Fruit fly (Drosophila melanogaster) whole organism, adult: ENCODE results near the gene CG46439.

Source experiments
- CG11617 ChIP-seq: fragments of 200-800 bp; sonication (Bioruptor generic); optimal IDR thresholded peaks from 2 replicates; lab custom pipeline; 2017; ENCODE audit warnings: mild to moderate bottlenecking, missing biosample characterization, missing genetic modification reagents, missing genetic modification characterization
- CG12768 ChIP-seq: fragments of 200-800 bp; sonication (Bioruptor generic); optimal IDR thresholded peaks from 2 replicates; lab custom pipeline; 2017; ENCODE audit warnings: missing biosample characterization, missing genetic modification characterization, mild to moderate bottlenecking, moderate library complexity, missing genetic modification reagents
- CG14711 ChIP-seq: fragments of 200-800 bp; sonication (Bioruptor generic); optimal IDR thresholded peaks from 2 replicates; lab custom pipeline; 2018; ENCODE audit warnings: missing biosample characterization, mild to moderate bottlenecking, missing genetic modification characterization, moderate library complexity
- CG1620 ChIP-seq: fragments of 200-800 bp; sonication (Bioruptor generic); optimal IDR thresholded peaks from 2 replicates; lab custom pipeline; 2016; ENCODE audit warnings: missing biosample characterization, missing genetic modification characterization
- CG33017 ChIP-seq: fragments of 200-800 bp; sonication (Bioruptor generic); optimal IDR thresholded peaks from 2 replicates; lab custom pipeline; 2018; ENCODE audit warnings: missing biosample characterization, mild to moderate bottlenecking, missing genetic modification characterization, moderate library complexity
- CG5204 ChIP-seq: fragments of 200-800 bp; sonication (Bioruptor generic); optimal IDR thresholded peaks from 2 replicates; lab custom pipeline; 2016; ENCODE audit warnings: missing biosample characterization, missing genetic modification characterization
- CG7045 ChIP-seq: fragments of 200-800 bp; sonication (Bioruptor generic); optimal IDR thresholded peaks from 2 replicates; lab custom pipeline; 2017; ENCODE audit warnings: missing biosample characterization, mild to moderate bottlenecking, missing genetic modification characterization
- CG7101 ChIP-seq: fragments of 200-800 bp; sonication (Bioruptor generic); optimal IDR thresholded peaks from 2 replicates; lab custom pipeline; 2018; ENCODE audit warnings: missing biosample characterization, mild to moderate bottlenecking, missing genetic modification characterization, moderate library complexity
- Clk ChIP-seq: fragments of 200-800 bp; sonication (Bioruptor generic); optimal IDR thresholded peaks from 2 replicates; lab custom pipeline; 2017; ENCODE audit warnings: missing biosample characterization, missing genetic modification characterization
- Crg-1 ChIP-seq: fragments of 200-800 bp; sonication (Bioruptor generic); optimal IDR thresholded peaks from 2 replicates; lab custom pipeline; 2016; ENCODE audit warnings: missing biosample characterization, missing genetic modification characterization
- Hr96 ChIP-seq: fragments of 200-800 bp; sonication (Bioruptor generic); optimal IDR thresholded peaks from 2 replicates; lab custom pipeline; 2016; ENCODE audit warnings: missing biosample characterization, missing genetic modification characterization
- Mnt ChIP-seq: fragments of 200-800 bp; sonication (Bioruptor generic); optimal IDR thresholded peaks from 2 replicates; lab custom pipeline; 2016; ENCODE audit warnings: missing biosample characterization, mild to moderate bottlenecking, missing genetic modification characterization
- bab1 ChIP-seq: fragments of 200-800 bp; sonication (Bioruptor generic); optimal IDR thresholded peaks from 3 replicates; lab custom pipeline; 2019; ENCODE audit warnings: missing biosample characterization, mild to moderate bottlenecking, missing genetic modification characterization, moderate library complexity
- cic ChIP-seq: fragments of 200-800 bp; sonication (Bioruptor generic); optimal IDR thresholded peaks from 2 replicates; lab custom pipeline; 2017; ENCODE audit warnings: missing biosample characterization, mild to moderate bottlenecking, missing genetic modification characterization, moderate library complexity
- cnc ChIP-seq, 2 experiments: fragments of >200 bp; optimal IDR thresholded peaks; 2 replicates each; lab custom pipeline; 2017
- kay ChIP-seq: fragments of 200-800 bp; sonication (Bioruptor generic); peaks from one replicate; lab custom pipeline; 2016; ENCODE audit warnings: missing biosample characterization, missing genetic modification characterization, borderline replicate concordance
- ovo ChIP-seq: fragments of 200-800 bp; sonication (Bioruptor generic); optimal IDR thresholded peaks from 2 replicates; lab custom pipeline; 2016; ENCODE audit warnings: missing biosample characterization, missing genetic modification characterization
- pad ChIP-seq: fragments of 200-800 bp; sonication (Bioruptor generic); optimal IDR thresholded peaks from 3 replicates; lab custom pipeline; 2017; ENCODE audit warnings: missing biosample characterization, missing genetic modification characterization, mild to moderate bottlenecking, moderate library complexity, missing genetic modification reagents
- tj ChIP-seq: fragments of 200-800 bp; sonication (Bioruptor generic); optimal IDR thresholded peaks from 3 replicates; lab custom pipeline; 2017; ENCODE audit warnings: missing biosample characterization, mild to moderate bottlenecking, missing genetic modification characterization, moderate library complexity
- toe ChIP-seq: fragments of 200-800 bp; sonication (Bioruptor generic); optimal IDR thresholded peaks from 2 replicates; lab custom pipeline; 2016; ENCODE audit warnings: missing biosample characterization, missing genetic modification characterization

The CG46439 gene

dm6 chr3L:11083605-11084004 lies 12.4 kb downstream of the CG46439 start:
- TF ChIP-seq CG33017 (tag; lab: Kevin White, UChicago) (no peak), cnc (optimal IDR thresholded peaks at IDR 0.05; lab: Kevin White, UChicago) (no peak), kay (peak; percentile 96), cic (GFP tag; lab: Kevin White, UChicago) (peak; percentile 77), tj (GFP tag; lab: Kevin White, UChicago) (peak; percentile 48), Crg-1 (no peak), CG7101 (tag; lab: Kevin White, UChicago) (no peak), CG1620 (no peak), bab1 (GFP tag; lab: Kevin White, UChicago) (no peak)

- TF ChIP-seq cnc (optimal IDR thresholded peaks at IDR 0.05; lab: Kevin White, UChicago) (no peak), bab1 (GFP tag; lab: Kevin White, UChicago) (peak; percentile 35), Hr96 (GFP tag; lab: Kevin White, UChicago) (no peak), CG11617 (GFP tag; lab: Kevin White, UChicago) (peak; percentile 52), CG5204 (no peak), CG14711 (tag; lab: Kevin White, UChicago) (peak; percentile 34), kay (no peak), CG7101 (tag; lab: Kevin White, UChicago) (peak; percentile 66), CG33017 (tag; lab: Kevin White, UChicago) (peak; percentile 39), Clk (GFP tag; lab: Kevin White, UChicago) (no peak), Mnt (peak; percentile 92), ovo (GFP tag; lab: Kevin White, UChicago) (peak; percentile 43)
These were observed 21.8 kb downstream of the CG46439 start, which contains the start of the genes Pfdn2 and Noc1 for dm6 chr3L:11074043-11074853. Gene Pfdn2 (minus strand): TSS chr3L:11074388. Gene Noc1 (plus strand): TSS chr3L:11074769.

- TF ChIP-seq CG33017 (tag; lab: Kevin White, UChicago) (no peak), CG7101 (tag; lab: Kevin White, UChicago) (no peak), bab1 (GFP tag; lab: Kevin White, UChicago) (no peak), CG7045 (no peak), CG14711 (tag; lab: Kevin White, UChicago) (no peak), cnc (optimal IDR thresholded peaks at IDR 0.05; lab: Kevin White, UChicago) (no peak), Hr96 (GFP tag; lab: Kevin White, UChicago) (no peak), CG5204 (no peak), Mnt (no peak), toe (GFP tag; lab: Kevin White, UChicago) (no peak), kay (no peak), ovo (GFP tag; lab: Kevin White, UChicago) (no peak), CG12768 (no peak), CG11617 (GFP tag; lab: Kevin White, UChicago) (no peak), Crg-1 (no peak), cic (GFP tag; lab: Kevin White, UChicago) (no peak), Clk (GFP tag; lab: Kevin White, UChicago) (no peak), CG1620 (no peak), pad (GFP tag; lab: Kevin White, UChicago) (no peak), tj (GFP tag; lab: Kevin White, UChicago) (no peak)
These were observed 25.0 kb downstream of the CG46439 start for dm6 chr3L:11071057-11071456.

- TF ChIP-seq bab1 (GFP tag; lab: Kevin White, UChicago), result peak; percentile 13
- peak; percentile 48 for TF ChIP-seq Crg-1
- peak; percentile 98 for TF ChIP-seq tj (GFP tag; lab: Kevin White, UChicago)
- no peak for TF ChIP-seq Clk (GFP tag; lab: Kevin White, UChicago)
- TF ChIP-seq pad (GFP tag; lab: Kevin White, UChicago), result peak; percentile 46
- no peak for TF ChIP-seq toe (GFP tag; lab: Kevin White, UChicago)
- peak; percentile 22 for TF ChIP-seq CG33017 (tag; lab: Kevin White, UChicago)
- peak; percentile 43 for TF ChIP-seq CG14711 (tag; lab: Kevin White, UChicago)
- peak; percentile 70 for TF ChIP-seq CG12768
- TF ChIP-seq Mnt, result peak; percentile 89
- TF ChIP-seq CG11617 (GFP tag; lab: Kevin White, UChicago), result peak; percentile 36
- no peak for TF ChIP-seq cnc (optimal IDR thresholded peaks at IDR 0.05; lab: Kevin White, UChicago)
- TF ChIP-seq CG7045, result peak; percentile 23
- peak; percentile 56 for TF ChIP-seq ovo (GFP tag; lab: Kevin White, UChicago)
- TF ChIP-seq CG5204, result no peak
- peak; percentile 79 for TF ChIP-seq cic (GFP tag; lab: Kevin White, UChicago)
- TF ChIP-seq kay, result no peak
- no peak for TF ChIP-seq Hr96 (GFP tag; lab: Kevin White, UChicago)
- no peak for TF ChIP-seq CG1620
- peak; percentile 63 for TF ChIP-seq CG7101 (tag; lab: Kevin White, UChicago)
These were observed 25.6 kb downstream of the CG46439 start, which contains the start of gene Mocs1 for dm6 chr3L:11070372-11070854. Gene Mocs1 (plus strand): TSS chr3L:11070526.

- TF ChIP-seq cnc (optimal IDR thresholded peaks at IDR 0.05; lab: Kevin White, UChicago), result no peak
- TF ChIP-seq Mnt, result peak; percentile 29
These were observed 26.3 kb downstream of the CG46439 start, which contains the start of gene CG6310 for dm6 chr3L:11069764-11070163. Gene CG6310 (minus strand): TSS chr3L:11069864.

dm6 chr3L:11065850-11066249 lies 30.2 kb downstream of the CG46439 start:
- TF ChIP-seq cic (GFP tag; lab: Kevin White, UChicago) (peak; percentile 18), tj (GFP tag; lab: Kevin White, UChicago) (no peak)
